Fruit fly (Drosophila melanogaster) whole organism, wandering third instar larva: ENCODE results near the gene fru.

Experiments
- CG9705 ChIP-seq: fragments of 200-800 bp; sonication (Bioruptor generic); optimal IDR thresholded peaks from 2 replicates; lab custom pipeline; 2018; ENCODE audit warnings: missing biosample characterization, mild to moderate bottlenecking, missing genetic modification characterization
- Hr78 ChIP-seq: fragments of >200 bp; optimal IDR thresholded peaks from 2 replicates; lab custom pipeline; 2017; ENCODE audit warnings: missing biosample characterization, missing genetic modification characterization
- Jra ChIP-seq: sonication (Bioruptor generic); optimal IDR thresholded peaks from 2 replicates; lab custom pipeline; 2016; ENCODE audit warnings: missing biosample characterization, missing genetic modification characterization
- Myc ChIP-seq: fragments of >200 bp; optimal IDR thresholded peaks from 2 replicates; lab custom pipeline; 2017
- OdsH ChIP-seq: fragments of 200-800 bp; sonication (Bioruptor generic); optimal IDR thresholded peaks from 2 replicates; lab custom pipeline; 2016; ENCODE audit warnings: missing biosample characterization, mild to moderate bottlenecking, missing genetic modification characterization
- lola ChIP-seq: fragments of >200 bp; optimal IDR thresholded peaks from 2 replicates; lab custom pipeline; 2017; ENCODE audit warnings: missing biosample characterization, missing genetic modification characterization
- pan ChIP-seq: fragments of >200 bp; optimal IDR thresholded peaks from 2 replicates; lab custom pipeline; 2017
- psq ChIP-seq: fragments of 200-800 bp; sonication (Bioruptor generic); optimal IDR thresholded peaks from 3 replicates; lab custom pipeline; 2017; ENCODE audit warnings: missing biosample characterization, mild to moderate bottlenecking, missing genetic modification characterization, moderate library complexity
- rgr ChIP-seq: fragments of 200-800 bp; sonication (Bioruptor generic); optimal IDR thresholded peaks from 3 replicates; lab custom pipeline; 2016; ENCODE audit warnings: missing biosample characterization, mild to moderate bottlenecking, missing genetic modification characterization
- sv ChIP-seq: fragments of 200-800 bp; sonication (Bioruptor generic); optimal IDR thresholded peaks from 3 replicates; lab custom pipeline; 2016; ENCODE audit warnings: missing biosample characterization, missing genetic modification characterization
- tai ChIP-seq: sonication (Bioruptor generic); optimal IDR thresholded peaks from 2 replicates; lab custom pipeline; 2016; ENCODE audit warnings: missing biosample characterization, missing genetic modification characterization
- woc ChIP-seq: sonication (Bioruptor generic); optimal IDR thresholded peaks from 2 replicates; lab custom pipeline; 2016; ENCODE audit warnings: missing biosample characterization, mild to moderate bottlenecking, missing genetic modification characterization

DNA sequence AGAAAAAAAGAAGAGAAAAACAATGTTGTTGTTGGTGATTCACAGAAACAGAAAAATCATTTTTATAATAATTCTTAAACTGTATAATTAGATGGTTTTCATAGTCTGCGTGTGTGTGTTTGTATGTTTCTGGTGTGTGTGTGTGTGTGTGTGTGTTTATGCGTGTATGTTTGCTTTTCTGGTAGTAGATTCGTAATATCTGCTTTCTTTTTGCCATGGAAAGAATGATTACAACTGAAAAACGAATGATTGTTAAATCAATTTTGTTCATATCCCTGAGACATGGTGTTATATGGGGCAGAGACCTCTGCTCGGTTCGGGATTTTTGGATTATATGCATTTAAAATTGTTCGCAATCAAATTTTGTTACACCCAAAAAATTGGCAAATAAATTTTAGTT lies 122.0 kb downstream of the fru start:
- TF ChIP-seq Myc (lab: Kevin White, UChicago) (no peak), rgr (GFP tag; lab: Kevin White, UChicago) (no peak), pan (no peak), lola (GFP tag; lab: Kevin White, UChicago) (no peak), OdsH (GFP tag; lab: Kevin White, UChicago) (no peak), CG9705 (no peak), psq (GFP tag; lab: Kevin White, UChicago) (no peak), tai (no peak), woc (GFP tag; lab: Kevin White, UChicago) (no peak), Hr78 (GFP tag; lab: Kevin White, UChicago) (no peak), sv (GFP tag; lab: Kevin White, UChicago) (no peak), Jra (GFP tag; lab: Kevin White, UChicago) (no peak)
